Fruit fly (Drosophila melanogaster) whole organism, adult: Measurements from ENCODE around the gene Mipp1.

ENCODE experiments used
- CG11617 ChIP-seq: fragments of 200-800 bp; sonication (Bioruptor generic); optimal IDR thresholded peaks from 2 replicates; lab custom pipeline; 2017; ENCODE audit warnings: mild to moderate bottlenecking, missing biosample characterization, missing genetic modification reagents, missing genetic modification characterization
- CG12768 ChIP-seq: fragments of 200-800 bp; sonication (Bioruptor generic); optimal IDR thresholded peaks from 2 replicates; lab custom pipeline; 2017; ENCODE audit warnings: missing biosample characterization, missing genetic modification characterization, mild to moderate bottlenecking, moderate library complexity, missing genetic modification reagents
- CG14711 ChIP-seq: fragments of 200-800 bp; sonication (Bioruptor generic); optimal IDR thresholded peaks from 2 replicates; lab custom pipeline; 2018; ENCODE audit warnings: missing biosample characterization, mild to moderate bottlenecking, missing genetic modification characterization, moderate library complexity
- CG1620 ChIP-seq: fragments of 200-800 bp; sonication (Bioruptor generic); optimal IDR thresholded peaks from 2 replicates; lab custom pipeline; 2016; ENCODE audit warnings: missing biosample characterization, missing genetic modification characterization
- CG33017 ChIP-seq: fragments of 200-800 bp; sonication (Bioruptor generic); optimal IDR thresholded peaks from 2 replicates; lab custom pipeline; 2018; ENCODE audit warnings: missing biosample characterization, mild to moderate bottlenecking, missing genetic modification characterization, moderate library complexity
- CG5204 ChIP-seq: fragments of 200-800 bp; sonication (Bioruptor generic); optimal IDR thresholded peaks from 2 replicates; lab custom pipeline; 2016; ENCODE audit warnings: missing biosample characterization, missing genetic modification characterization
- CG7045 ChIP-seq: fragments of 200-800 bp; sonication (Bioruptor generic); optimal IDR thresholded peaks from 2 replicates; lab custom pipeline; 2017; ENCODE audit warnings: missing biosample characterization, mild to moderate bottlenecking, missing genetic modification characterization
- CG7101 ChIP-seq: fragments of 200-800 bp; sonication (Bioruptor generic); optimal IDR thresholded peaks from 2 replicates; lab custom pipeline; 2018; ENCODE audit warnings: missing biosample characterization, mild to moderate bottlenecking, missing genetic modification characterization, moderate library complexity
- Clk ChIP-seq: fragments of 200-800 bp; sonication (Bioruptor generic); optimal IDR thresholded peaks from 2 replicates; lab custom pipeline; 2017; ENCODE audit warnings: missing biosample characterization, missing genetic modification characterization
- Crg-1 ChIP-seq: fragments of 200-800 bp; sonication (Bioruptor generic); optimal IDR thresholded peaks from 2 replicates; lab custom pipeline; 2016; ENCODE audit warnings: missing biosample characterization, missing genetic modification characterization
- Hr96 ChIP-seq: fragments of 200-800 bp; sonication (Bioruptor generic); optimal IDR thresholded peaks from 2 replicates; lab custom pipeline; 2016; ENCODE audit warnings: missing biosample characterization, missing genetic modification characterization
- Mnt ChIP-seq: fragments of 200-800 bp; sonication (Bioruptor generic); optimal IDR thresholded peaks from 2 replicates; lab custom pipeline; 2016; ENCODE audit warnings: missing biosample characterization, mild to moderate bottlenecking, missing genetic modification characterization
- bab1 ChIP-seq: fragments of 200-800 bp; sonication (Bioruptor generic); optimal IDR thresholded peaks from 3 replicates; lab custom pipeline; 2019; ENCODE audit warnings: missing biosample characterization, mild to moderate bottlenecking, missing genetic modification characterization, moderate library complexity
- cic ChIP-seq: fragments of 200-800 bp; sonication (Bioruptor generic); optimal IDR thresholded peaks from 2 replicates; lab custom pipeline; 2017; ENCODE audit warnings: missing biosample characterization, mild to moderate bottlenecking, missing genetic modification characterization, moderate library complexity
- cnc ChIP-seq, 2 experiments: fragments of >200 bp; optimal IDR thresholded peaks; 2 replicates each; lab custom pipeline; 2017
- kay ChIP-seq: fragments of 200-800 bp; sonication (Bioruptor generic); peaks from one replicate; lab custom pipeline; 2016; ENCODE audit warnings: missing biosample characterization, missing genetic modification characterization, borderline replicate concordance
- ovo ChIP-seq: fragments of 200-800 bp; sonication (Bioruptor generic); optimal IDR thresholded peaks from 2 replicates; lab custom pipeline; 2016; ENCODE audit warnings: missing biosample characterization, missing genetic modification characterization
- pad ChIP-seq: fragments of 200-800 bp; sonication (Bioruptor generic); optimal IDR thresholded peaks from 3 replicates; lab custom pipeline; 2017; ENCODE audit warnings: missing biosample characterization, missing genetic modification characterization, mild to moderate bottlenecking, moderate library complexity, missing genetic modification reagents
- tj ChIP-seq: fragments of 200-800 bp; sonication (Bioruptor generic); optimal IDR thresholded peaks from 3 replicates; lab custom pipeline; 2017; ENCODE audit warnings: missing biosample characterization, mild to moderate bottlenecking, missing genetic modification characterization, moderate library complexity
- toe ChIP-seq: fragments of 200-800 bp; sonication (Bioruptor generic); optimal IDR thresholded peaks from 2 replicates; lab custom pipeline; 2016; ENCODE audit warnings: missing biosample characterization, missing genetic modification characterization

The Mipp1 gene

DNA sequence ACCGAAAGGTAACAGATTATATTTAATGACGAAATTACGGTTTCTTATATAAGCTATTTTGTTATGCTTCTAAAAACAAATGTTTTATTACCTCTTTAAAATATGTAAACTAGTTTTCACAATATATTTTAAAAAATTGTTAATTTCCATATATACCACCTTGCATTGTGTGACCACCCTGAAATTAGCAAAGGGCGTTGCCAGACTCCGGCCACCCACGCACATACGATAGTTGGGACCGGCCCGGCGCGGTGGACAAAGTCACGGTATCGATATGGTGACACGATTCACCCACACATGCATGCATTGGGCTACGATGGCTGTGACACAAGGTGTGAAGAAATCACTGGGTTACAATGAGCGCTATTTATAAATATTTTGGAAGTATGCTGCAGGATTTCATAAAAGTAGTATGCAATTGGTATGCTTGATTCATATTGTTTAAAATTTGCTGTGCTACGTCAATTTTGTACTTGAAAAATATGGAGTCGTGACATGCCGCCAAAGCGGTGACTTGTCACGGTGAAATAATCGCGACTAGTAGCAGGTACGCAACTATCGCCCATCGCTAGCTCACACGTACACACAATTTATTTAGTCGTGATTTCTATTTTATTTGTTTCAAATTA, 15.0 kb upstream of the Mipp1 start:
- TF ChIP-seq cnc (optimal IDR thresholded peaks at IDR 0.05; lab: Kevin White, UChicago) (no peak), toe (GFP tag; lab: Kevin White, UChicago) (no peak), cic (GFP tag; lab: Kevin White, UChicago) (peak; percentile 35), ovo (peak; percentile 65), CG12768 (GFP tag; lab: Kevin White, UChicago) (peak; percentile 35), CG14711 (tag; lab: Kevin White, UChicago) (peak; percentile 70), CG1620 (peak; percentile 71), CG7101 (tag; lab: Kevin White, UChicago) (peak; percentile 75), tj (GFP tag; lab: Kevin White, UChicago) (peak; percentile 49), pad (GFP tag; lab: Kevin White, UChicago) (peak; percentile 55), kay (GFP tag; lab: Kevin White, UChicago) (no peak), bab1 (GFP tag; lab: Kevin White, UChicago) (peak; percentile 33), Hr96 (GFP tag; lab: Kevin White, UChicago) (no peak), CG5204 (GFP tag; lab: Kevin White, UChicago) (no peak), CG7045 (peak; percentile 34), Clk (peak; percentile 20), CG11617 (GFP tag; lab: Kevin White, UChicago) (peak; percentile 64), CG33017 (tag; lab: Kevin White, UChicago) (peak; percentile 70), Mnt (peak; percentile 77), Crg-1 (GFP tag; lab: Kevin White, UChicago) (peak; percentile 70)

DNA sequence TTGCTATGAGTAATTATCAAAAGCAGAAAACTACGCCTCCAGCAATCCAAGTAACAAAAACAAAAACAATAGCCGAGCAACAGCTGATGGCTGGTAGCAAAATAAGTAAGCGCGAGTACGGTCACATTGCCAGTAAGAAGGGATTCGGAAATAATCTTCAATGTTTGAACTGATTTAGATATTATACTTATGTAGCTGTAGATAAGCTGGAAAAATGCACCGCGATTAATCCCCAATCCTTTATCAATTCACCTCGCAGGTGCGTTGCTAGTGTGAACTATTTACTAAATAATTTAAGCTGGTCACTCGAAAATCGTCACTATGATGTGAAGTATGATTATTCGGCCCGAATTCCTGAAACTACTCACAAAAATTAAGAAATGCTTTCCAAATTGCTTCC, 13.9 kb upstream of the Mipp1 start, which contains the start of the genes Syx8 and CG32163:
TSS of gene Syx8 (minus strand) at position 69 of the 400 bp plus-strand sequence.
TSS of gene CG32163 (plus strand) at position 169 of the 400 bp plus-strand sequence.
- peak; percentile 17 for TF ChIP-seq tj (GFP tag; lab: Kevin White, UChicago)
- no peak for TF ChIP-seq cnc (optimal IDR thresholded peaks at IDR 0.05; lab: Kevin White, UChicago)
- peak; percentile 36 for TF ChIP-seq bab1 (GFP tag; lab: Kevin White, UChicago)
- peak; percentile 9 for TF ChIP-seq CG7101 (tag; lab: Kevin White, UChicago)
- no peak for TF ChIP-seq CG11617 (GFP tag; lab: Kevin White, UChicago)
- TF ChIP-seq cic (GFP tag; lab: Kevin White, UChicago): peak; percentile 32
- peak; percentile 25 for TF ChIP-seq Mnt

DNA sequence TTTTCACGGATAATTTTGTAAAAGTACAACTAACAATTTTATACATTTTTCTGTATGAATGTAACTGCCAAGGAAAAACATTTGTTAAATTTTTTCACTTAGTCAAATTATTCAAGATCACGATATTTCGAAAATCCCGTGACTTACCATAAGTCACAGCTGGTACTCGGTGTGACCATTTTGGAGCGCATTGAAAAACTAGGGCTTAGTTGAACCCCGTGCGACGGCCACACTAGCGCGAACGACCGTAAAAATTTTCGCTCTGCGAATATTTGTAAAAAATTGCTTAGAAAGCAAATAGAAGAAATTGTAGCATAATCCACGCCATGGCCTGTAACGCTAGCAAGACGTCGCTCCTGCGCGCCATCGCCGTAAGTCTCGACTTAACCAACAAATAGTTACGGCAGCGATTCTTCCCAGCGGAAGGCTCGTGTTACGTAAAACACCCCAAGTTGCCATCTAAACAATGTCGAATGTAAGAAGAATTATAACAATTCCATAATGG, 11.0 kb upstream of the Mipp1 start, which contains the start of gene UQCR-C2:
TSS of gene UQCR-C2 (plus strand) at position 51 of the 505 bp plus-strand sequence.
- TF ChIP-seq ovo: no peak
- TF ChIP-seq CG33017 (tag; lab: Kevin White, UChicago): peak; percentile 5
- TF ChIP-seq toe (GFP tag; lab: Kevin White, UChicago): no peak
- peak; percentile 48 for TF ChIP-seq CG11617 (GFP tag; lab: Kevin White, UChicago)
- TF ChIP-seq CG7101 (tag; lab: Kevin White, UChicago): peak; percentile 54
- no peak for TF ChIP-seq Clk
- no peak for TF ChIP-seq pad (GFP tag; lab: Kevin White, UChicago)
- peak; percentile 54 for TF ChIP-seq tj (GFP tag; lab: Kevin White, UChicago)
- TF ChIP-seq CG5204 (GFP tag; lab: Kevin White, UChicago): no peak
- no peak for TF ChIP-seq cnc (optimal IDR thresholded peaks at IDR 0.05; lab: Kevin White, UChicago)
- peak; percentile 68 for TF ChIP-seq CG1620
- TF ChIP-seq Hr96 (GFP tag; lab: Kevin White, UChicago): no peak
- TF ChIP-seq Mnt: peak; percentile 70
- no peak for TF ChIP-seq CG7045
- no peak for TF ChIP-seq CG12768 (GFP tag; lab: Kevin White, UChicago)
- TF ChIP-seq Crg-1 (GFP tag; lab: Kevin White, UChicago): peak; percentile 29
- TF ChIP-seq kay (GFP tag; lab: Kevin White, UChicago): no peak
- peak; percentile 30 for TF ChIP-seq CG14711 (tag; lab: Kevin White, UChicago)
- TF ChIP-seq cic (GFP tag; lab: Kevin White, UChicago): peak; percentile 47
- peak; percentile 76 for TF ChIP-seq bab1 (GFP tag; lab: Kevin White, UChicago)

DNA sequence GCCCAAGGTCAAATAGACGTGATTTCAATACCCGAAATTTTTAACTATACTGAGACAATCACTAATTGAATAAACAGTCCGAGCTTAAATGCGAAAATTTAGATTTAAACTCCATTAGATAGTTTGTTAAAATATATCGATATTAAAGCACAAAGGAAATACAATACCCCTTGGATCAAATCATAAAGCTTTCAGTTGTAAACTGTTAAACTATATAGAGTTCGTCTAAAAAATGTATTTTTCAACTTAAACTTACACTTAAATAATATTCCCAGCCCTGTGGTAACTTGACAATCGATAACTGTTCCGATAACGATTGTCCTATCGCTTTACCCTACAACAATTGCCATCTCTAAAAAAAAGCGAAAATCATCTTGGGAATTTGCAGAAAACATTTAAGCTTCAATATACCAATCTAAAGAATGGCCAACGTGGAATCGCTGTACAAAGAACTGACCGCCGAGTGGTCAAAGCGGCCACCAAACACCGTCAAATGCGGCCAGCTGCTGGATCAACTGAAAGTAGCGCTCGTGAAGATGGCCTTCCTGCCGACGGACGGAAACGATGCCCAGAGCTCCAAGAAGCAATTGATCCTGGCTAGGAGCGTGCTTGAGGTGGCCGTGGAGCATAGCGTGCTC, 9.7 kb upstream of the Mipp1 start, which contains the start of gene Rpn12:
TSS of gene Rpn12 (plus strand) at position 351 of the 638 bp plus-strand sequence.
- TF ChIP-seq CG1620: no peak
- no peak for TF ChIP-seq ovo
- peak; percentile 2 for TF ChIP-seq CG12768 (GFP tag; lab: Kevin White, UChicago)
- no peak for TF ChIP-seq CG5204 (GFP tag; lab: Kevin White, UChicago)
- peak; percentile 62 for TF ChIP-seq CG7101 (tag; lab: Kevin White, UChicago)
- peak; percentile 49 for TF ChIP-seq CG14711 (tag; lab: Kevin White, UChicago)
- peak; percentile 16 for TF ChIP-seq Crg-1 (GFP tag; lab: Kevin White, UChicago)
- TF ChIP-seq Clk: no peak
- peak; percentile 38 for TF ChIP-seq CG11617 (GFP tag; lab: Kevin White, UChicago)
- peak in 1 of 2 experiments; percentile 35 for TF ChIP-seq cnc (optimal IDR thresholded peaks at IDR 0.05; lab: Kevin White, UChicago)
- TF ChIP-seq toe (GFP tag; lab: Kevin White, UChicago): no peak
- TF ChIP-seq tj (GFP tag; lab: Kevin White, UChicago): peak; percentile 33
- peak; percentile 61 for TF ChIP-seq bab1 (GFP tag; lab: Kevin White, UChicago)
- no peak for TF ChIP-seq cic (GFP tag; lab: Kevin White, UChicago)
- peak; percentile 63 for TF ChIP-seq CG33017 (tag; lab: Kevin White, UChicago)
- TF ChIP-seq Mnt: no peak
- TF ChIP-seq CG7045: peak; percentile 41
- TF ChIP-seq pad (GFP tag; lab: Kevin White, UChicago): peak; percentile 20
- no peak for TF ChIP-seq kay (GFP tag; lab: Kevin White, UChicago)
